Fruit fly (Drosophila melanogaster) whole organism, wandering third instar larva: ENCODE data around the gene DIP-gamma.

Source experiments
- Abd-B ChIP-seq: fragments of >200 bp; optimal IDR thresholded peaks from 2 replicates; lab custom pipeline; 2017; ENCODE audit warnings: missing biosample characterization, missing genetic modification characterization
- CG32264 ChIP-seq: fragments of 200-800 bp; sonication (Bioruptor generic); optimal IDR thresholded peaks from 2 replicates; lab custom pipeline; 2016; ENCODE audit warnings: missing biosample characterization, missing genetic modification characterization
- CrebA ChIP-seq: fragments of 200-800 bp; sonication (Bioruptor generic); optimal IDR thresholded peaks from 2 replicates; lab custom pipeline; 2016; ENCODE audit warnings: missing biosample characterization, mild to moderate bottlenecking, missing genetic modification characterization, borderline replicate concordance
- Dfd ChIP-seq: fragments of >200 bp; optimal IDR thresholded peaks from 2 replicates; lab custom pipeline; 2017; ENCODE audit warnings: missing biosample characterization, missing genetic modification characterization
- Dif ChIP-seq: fragments of 200-275, 200-300 bp; sonication (Bioruptor generic); optimal IDR thresholded peaks from 2 replicates; lab custom pipeline; 2018; ENCODE audit warnings: missing biosample characterization, missing genetic modification characterization; ENCODE audit not compliant: partially characterized antibody
- HLH106 ChIP-seq: fragments of 200-800 bp; optimal IDR thresholded peaks from 3 replicates; lab custom pipeline; 2019; ENCODE audit warnings: missing biosample characterization, mild to moderate bottlenecking, missing genetic modification characterization, moderate library complexity
- Hr78 ChIP-seq: fragments of >200 bp; optimal IDR thresholded peaks from 2 replicates; lab custom pipeline; 2017; ENCODE audit warnings: missing biosample characterization, missing genetic modification characterization
- Hr83 ChIP-seq: fragments of 200-300 bp; sonication (Bioruptor generic); optimal IDR thresholded peaks from 2 replicates; lab custom pipeline; 2016; ENCODE audit warnings: missing biosample characterization, mild to moderate bottlenecking, missing genetic modification characterization, moderate library complexity; ENCODE audit not compliant: poor library complexity, severe bottlenecking
- Jra ChIP-seq: sonication (Bioruptor generic); optimal IDR thresholded peaks from 2 replicates; lab custom pipeline; 2016; ENCODE audit warnings: missing biosample characterization, missing genetic modification characterization
- Mio ChIP-seq: sonication (Bioruptor generic); optimal IDR thresholded peaks from 2 replicates; lab custom pipeline; 2016; ENCODE audit warnings: missing biosample characterization, missing genetic modification characterization
- Myc ChIP-seq: fragments of >200 bp; optimal IDR thresholded peaks from 2 replicates; lab custom pipeline; 2017
- N ChIP-seq: fragments of >200 bp; optimal IDR thresholded peaks from 2 replicates; lab custom pipeline; 2018; ENCODE audit warnings: missing biosample characterization, missing external identifiers, missing genetic modification characterization
- Rel ChIP-seq, 2 experiments: fragments of 200-800 bp; sonication (Bioruptor generic) in 1 of 2; optimal IDR thresholded peaks; 2 replicates in 1 of 2; 3 replicates in 1 of 2; lab custom pipeline; 2016 to 2019; ENCODE audit warnings: mild to moderate bottlenecking in 2 of 2, missing biosample characterization in 2 of 2, missing genetic modification characterization in 2 of 2, moderate library complexity in 1 of 2
- Vsx2 ChIP-seq: fragments of 200-300, 225-300 bp; sonication (Bioruptor generic); optimal IDR thresholded peaks from 2 replicates; lab custom pipeline; 2018; ENCODE audit warnings: missing biosample characterization, missing genetic modification characterization; ENCODE audit not compliant: partially characterized antibody
- br ChIP-seq: fragments of 200-800 bp; sonication (Bioruptor generic); optimal IDR thresholded peaks from 2 replicates; lab custom pipeline; 2016; ENCODE audit warnings: missing biosample characterization, missing genetic modification characterization
- brk ChIP-seq: fragments of 200-800 bp; sonication (Bioruptor generic); optimal IDR thresholded peaks from 2 replicates; lab custom pipeline; 2016; ENCODE audit warnings: missing biosample characterization, mild to moderate bottlenecking, missing genetic modification characterization
- dl ChIP-seq, 2 experiments: fragments of 175-275, 200-275 bp in 1 of 2; fragments of 200-275 bp in 1 of 2; sonication (Bioruptor generic); optimal IDR thresholded peaks; lab custom pipeline; 2018; ENCODE audit warnings: mild to moderate bottlenecking in 2 of 2, missing biosample characterization in 2 of 2, missing genetic modification characterization in 2 of 2, moderate library complexity in 2 of 2; ENCODE audit not compliant: partially characterized antibody in 2 of 2, insufficient read depth in 1 of 2
- dmrt93B ChIP-seq: fragments of 200-800 bp; sonication (Bioruptor generic); optimal IDR thresholded peaks from 2 replicates; lab custom pipeline; 2018; ENCODE audit warnings: missing biosample characterization, mild to moderate bottlenecking, missing genetic modification characterization
- dsf ChIP-seq: sonication (Bioruptor generic); optimal IDR thresholded peaks from 2 replicates; lab custom pipeline; 2016; ENCODE audit warnings: missing biosample characterization, missing genetic modification characterization, borderline replicate concordance
- ey ChIP-seq: fragments of 200-800 bp; sonication (Bioruptor generic); optimal IDR thresholded peaks from 2 replicates; lab custom pipeline; 2016; ENCODE audit warnings: missing biosample characterization, missing genetic modification characterization
- foxo ChIP-seq, 2 experiments: fragments of 200-800 bp; sonication (Bioruptor generic); optimal IDR thresholded peaks; 2 replicates in 1 of 2; 3 replicates in 1 of 2; lab custom pipeline; 2016 to 2017; ENCODE audit warnings: missing biosample characterization in 2 of 2, missing genetic modification characterization in 2 of 2
- fru ChIP-seq: fragments of 200-800 bp; sonication (Bioruptor generic); optimal IDR thresholded peaks from 3 replicates; lab custom pipeline; 2016; ENCODE audit warnings: missing biosample characterization, mild to moderate bottlenecking, missing genetic modification characterization
- h ChIP-seq: fragments of 200-800 bp; sonication (Bioruptor generic); optimal IDR thresholded peaks from 3 replicates; lab custom pipeline; 2016; ENCODE audit warnings: missing biosample characterization, mild to moderate bottlenecking, missing genetic modification characterization
- jim ChIP-seq: fragments of 175-275, 200-325 bp; sonication (Bioruptor generic); optimal IDR thresholded peaks from 2 replicates; lab custom pipeline; 2016; ENCODE audit warnings: missing biosample characterization, mild to moderate bottlenecking, missing genetic modification characterization
- lola ChIP-seq: fragments of >200 bp; optimal IDR thresholded peaks from 2 replicates; lab custom pipeline; 2017; ENCODE audit warnings: missing biosample characterization, missing genetic modification characterization
- pan ChIP-seq: fragments of >200 bp; optimal IDR thresholded peaks from 2 replicates; lab custom pipeline; 2017
- sv ChIP-seq: fragments of 200-800 bp; sonication (Bioruptor generic); optimal IDR thresholded peaks from 3 replicates; lab custom pipeline; 2016; ENCODE audit warnings: missing biosample characterization, missing genetic modification characterization
- usp ChIP-seq: fragments of >200 bp; optimal IDR thresholded peaks from 2 replicates; lab custom pipeline; 2017; ENCODE audit warnings: missing biosample characterization, missing genetic modification characterization
- woc ChIP-seq: sonication (Bioruptor generic); optimal IDR thresholded peaks from 2 replicates; lab custom pipeline; 2016; ENCODE audit warnings: missing biosample characterization, mild to moderate bottlenecking, missing genetic modification characterization

The DIP-gamma gene

dm6 chr3R:29000001-29000400, 29.8 kb upstream of the DIP-gamma start:
- no peak for TF ChIP-seq woc (GFP tag; lab: Kevin White, UChicago)
- no peak for TF ChIP-seq fru (GFP tag; lab: Kevin White, UChicago)
- no peak for TF ChIP-seq br (GFP tag; lab: Kevin White, UChicago)
- no peak for TF ChIP-seq brk (GFP tag; lab: Kevin White, UChicago)
- TF ChIP-seq Rel (GFP tag; optimal IDR thresholded peaks at IDR 0.05; lab: Kevin White, UChicago), result no peak
- TF ChIP-seq Rel (tag; optimal IDR thresholded peaks at IDR 0.05; lab: Kevin White, UChicago), result no peak
- TF ChIP-seq dsf (GFP tag; lab: Kevin White, UChicago), result no peak
- no peak for TF ChIP-seq Myc (lab: Kevin White, UChicago)
- no peak for TF ChIP-seq CrebA (GFP tag; lab: Kevin White, UChicago)
- TF ChIP-seq CG32264 (GFP tag; lab: Kevin White, UChicago), result no peak
- TF ChIP-seq ey (GFP tag; lab: Kevin White, UChicago), result no peak
- no peak for TF ChIP-seq dl (GFP tag; optimal IDR thresholded peaks at IDR 0.05; lab: Kevin White, UChicago; ENCODE audit: insufficient read depth in 1 of 2, partially characterized antibody in 2 of 2)
- TF ChIP-seq Dif (GFP tag; lab: Kevin White, UChicago), result no peak
- TF ChIP-seq usp (GFP tag; lab: Kevin White, UChicago), result no peak
- TF ChIP-seq Jra, result no peak
- TF ChIP-seq Abd-B (GFP tag; lab: Kevin White, UChicago), result no peak
- no peak for TF ChIP-seq jim (GFP tag; lab: Kevin White, UChicago)
- TF ChIP-seq Dfd (GFP tag; lab: Kevin White, UChicago), result no peak
- no peak for TF ChIP-seq Mio (GFP tag; lab: Kevin White, UChicago)
- TF ChIP-seq, all 38 proteins: peak for 0

- no peak for TF ChIP-seq Dfd (GFP tag; lab: Kevin White, UChicago)
- no peak for TF ChIP-seq sv
- no peak for TF ChIP-seq dsf (GFP tag; lab: Kevin White, UChicago)
- no peak for TF ChIP-seq Dif (GFP tag; lab: Kevin White, UChicago)
- TF ChIP-seq dl (GFP tag; optimal IDR thresholded peaks at IDR 0.05; lab: Kevin White, UChicago; ENCODE audit: insufficient read depth in 1 of 2, partially characterized antibody in 2 of 2), result no peak
- no peak for TF ChIP-seq N (GFP tag; lab: Kevin White, UChicago)
- peak; percentile 9 for TF ChIP-seq fru (GFP tag; lab: Kevin White, UChicago)
- TF ChIP-seq Hr83 (GFP tag; lab: Kevin White, UChicago), result no peak
- TF ChIP-seq Jra, result no peak
- TF ChIP-seq foxo (GFP tag; optimal IDR thresholded peaks at IDR 0.05; lab: Kevin White, UChicago), result peak in 1 of 2 experiments; percentile 11
- TF ChIP-seq lola (GFP tag; lab: Kevin White, UChicago), result no peak
- no peak for TF ChIP-seq dmrt93B (GFP tag; lab: Kevin White, UChicago)
- TF ChIP-seq Hr78 (GFP tag; lab: Kevin White, UChicago), result no peak
- TF ChIP-seq h (GFP tag; lab: Kevin White, UChicago), result no peak
- TF ChIP-seq HLH106 (tag; lab: Kevin White, UChicago), result peak; percentile 29
- TF ChIP-seq Vsx2 (GFP tag; lab: Kevin White, UChicago), result no peak
- TF ChIP-seq Myc (lab: Kevin White, UChicago), result no peak
- no peak for TF ChIP-seq jim (GFP tag; lab: Kevin White, UChicago)
- no peak for TF ChIP-seq pan (lab: Kevin White, UChicago)
Observed at dm6 chr3R:28998999-28999398, 28.8 kb upstream of the DIP-gamma start.

- TF ChIP-seq woc (GFP tag; lab: Kevin White, UChicago) (no peak), Vsx2 (GFP tag; lab: Kevin White, UChicago) (peak; percentile 20)
- TF ChIP-seq, all 38 proteins: peak for 1
Observed at dm6 chr3R:28990695-28991094, 20.5 kb upstream of the DIP-gamma start.

dm6 chr3R:28989388-28989787, 19.2 kb upstream of the DIP-gamma start:
- no peak for TF ChIP-seq Jra
- TF ChIP-seq Dfd (GFP tag; lab: Kevin White, UChicago), result peak; percentile 60
